Fruit fly (Drosophila melanogaster) whole organism, embryonic: ENCODE measurements around the gene Sys1.

Source experiments
- CG1529 ChIP-seq: fragments of 200-800 bp; sonication (Bioruptor generic); optimal IDR thresholded peaks from 3 replicates; lab custom pipeline; 2018; ENCODE audit warnings: missing biosample characterization, missing genetic modification characterization
- CG34224 ChIP-seq: fragments of 200-800 bp; sonication (Bioruptor generic); IDR thresholded peaks from 3 replicates; pipeline ENCODE4 v1.3.6; 2022; ENCODE audit warnings: missing biosample characterization, missing genetic modification characterization; ENCODE audit not compliant: partially characterized antibody
- CG4854 ChIP-seq: fragments of 200-800 bp; sonication (Bioruptor generic); optimal IDR thresholded peaks from 2 replicates; lab custom pipeline; 2016; ENCODE audit warnings: missing biosample characterization, missing genetic modification characterization, inconsistent platforms
- CG9817 ChIP-seq: fragments of 200-800 bp; sonication (Bioruptor generic); optimal IDR thresholded peaks from 2 replicates; lab custom pipeline; 2018; ENCODE audit warnings: missing biosample characterization, mild to moderate bottlenecking, missing genetic modification characterization, moderate library complexity
- HLH4C ChIP-seq: fragments of 200-800 bp; sonication (Bioruptor generic); IDR thresholded peaks from 3 replicates; pipeline ENCODE4 v1.3.6; 2022; ENCODE audit warnings: missing biosample characterization, missing genetic modification characterization; ENCODE audit not compliant: partially characterized antibody
- Hr39 ChIP-seq: fragments of >200 bp; optimal IDR thresholded peaks from 2 replicates; lab custom pipeline; 2017
- Myb ChIP-seq: fragments of 200-800 bp; sonication (Bioruptor generic); optimal IDR thresholded peaks from 2 replicates; lab custom pipeline; 2016; ENCODE audit warnings: missing biosample characterization, missing genetic modification characterization
- Sin3A ChIP-seq: fragments of >200 bp; optimal IDR thresholded peaks from 2 replicates; lab custom pipeline; 2018
- ranshi ChIP-seq: fragments of 200-800 bp; sonication (Bioruptor generic); IDR thresholded peaks from 2 replicates; pipeline ENCODE4 v1.3.6; 2022; ENCODE audit warnings: missing biosample characterization, missing genetic modification characterization
- wek ChIP-seq: fragments of 200-800 bp; sonication (Bioruptor generic); optimal IDR thresholded peaks from 3 replicates; lab custom pipeline; 2018; ENCODE audit warnings: missing biosample characterization, mild to moderate bottlenecking, missing genetic modification characterization, moderate library complexity

DNA sequence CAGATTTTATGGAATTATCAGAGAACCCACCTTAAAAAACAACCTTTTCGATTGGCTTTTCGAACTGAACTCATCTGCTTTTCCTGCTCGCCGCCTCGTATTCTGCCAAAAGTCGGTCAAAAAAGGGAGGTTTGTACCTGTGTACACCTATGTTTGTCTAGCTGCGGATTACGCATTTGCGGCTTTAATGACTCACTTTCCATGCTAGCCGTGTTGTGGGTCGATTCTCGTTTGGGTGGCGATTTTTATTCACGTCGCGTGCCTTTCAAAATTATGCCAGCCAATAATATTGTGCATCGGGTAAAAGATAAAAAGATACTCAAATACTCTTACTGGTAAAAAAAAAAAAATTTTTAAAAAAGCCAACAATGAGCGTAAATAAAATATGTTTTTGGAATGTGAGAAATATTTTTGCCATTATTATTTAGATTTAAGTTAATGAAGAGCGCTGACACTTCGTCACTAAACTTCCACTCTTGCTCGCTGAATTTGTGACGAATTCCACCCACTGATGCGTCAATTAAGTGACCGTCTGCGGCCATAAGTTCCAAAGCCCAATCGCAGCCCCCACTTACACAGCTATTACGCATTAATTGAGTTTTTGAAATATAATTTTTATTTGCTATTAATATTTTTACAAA lies 6.9 kb upstream of the Sys1 start, which contains the start of gene Cyp313b1:
- TF ChIP-seq CG1529 (GFP tag; lab: Kevin White, UChicago) (no peak), CG9817 (tag; lab: Kevin White, UChicago) (no peak), ranshi (GFP tag; lab: Robert Waterston, UW) (no peak), HLH4C (GFP tag; lab: Robert Waterston, UW) (no peak), wek (no peak), CG34224 (GFP tag; lab: Robert Waterston, UW) (no peak), CG4854 (GFP tag; lab: Kevin White, UChicago) (no peak), Myb (GFP tag; lab: Kevin White, UChicago) (no peak), Sin3A (lab: Kevin White, UChicago) (no peak), Hr39 (lab: Kevin White, UChicago) (no peak)
